Worm (Caenorhabditis elegans) whole organism, late embryonic: ENCODE data around the gene clec-210.

ENCODE experiments used
- C08G9.2 ChIP-seq: sonication (generic microtip); optimal IDR thresholded peaks from 2 replicates; lab custom pipeline; 2016; ENCODE audit warnings: mild to moderate bottlenecking, missing genetic modification characterization, moderate library complexity, missing compliant biosample characterization
- F13H6.1 ChIP-seq: sonication (generic microtip); optimal IDR thresholded peaks from 2 replicates; lab custom pipeline; 2016; ENCODE audit warnings: missing genetic modification characterization, missing compliant biosample characterization
- K02D7.2 ChIP-seq: sonication (generic microtip); optimal IDR thresholded peaks from 2 replicates; lab custom pipeline; 2017; ENCODE audit warnings: mild to moderate bottlenecking, missing genetic modification characterization, missing compliant biosample characterization
- K09A11.1 ChIP-seq: sonication (generic microtip); optimal IDR thresholded peaks from 2 replicates; lab custom pipeline; 2017; ENCODE audit warnings: antibody characterized with exemption, mild to moderate bottlenecking, missing genetic modification characterization, missing compliant biosample characterization; ENCODE audit not compliant: insufficient read depth
- ahr-1 ChIP-seq: sonication (generic microtip); optimal IDR thresholded peaks from 2 replicates; lab custom pipeline; 2016; ENCODE audit warnings: missing genetic modification characterization, missing compliant biosample characterization
- ceh-14 ChIP-seq: sonication (generic microtip); optimal IDR thresholded peaks from 2 replicates; lab custom pipeline; 2016; ENCODE audit warnings: missing genotype, missing genetic modification characterization, missing compliant biosample characterization
- ceh-18 ChIP-seq: sonication (generic microtip); optimal IDR thresholded peaks from 2 replicates; lab custom pipeline; 2016; ENCODE audit warnings: missing genetic modification characterization, missing compliant biosample characterization
- ceh-19 ChIP-seq: fragments of 200-800 bp; sonication (Bioruptor generic); optimal IDR thresholded peaks from 2 replicates; lab custom pipeline; 2018; ENCODE audit warnings: mild to moderate bottlenecking, missing genetic modification characterization, missing compliant biosample characterization
- ceh-22 ChIP-seq: sonication (generic microtip); optimal IDR thresholded peaks from 2 replicates; lab custom pipeline; 2017; ENCODE audit warnings: missing biosample characterization, missing genetic modification characterization
- ceh-24 ChIP-seq: sonication (generic microtip); optimal IDR thresholded peaks from 2 replicates; lab custom pipeline; 2016; ENCODE audit warnings: mild to moderate bottlenecking, missing genetic modification characterization, missing compliant biosample characterization
- ceh-31 ChIP-seq: sonication (generic microtip); optimal IDR thresholded peaks from 2 replicates; lab custom pipeline; 2016; ENCODE audit warnings: missing genetic modification characterization, missing compliant biosample characterization
- ceh-45 ChIP-seq: fragments of 200-800 bp; sonication (Bioruptor generic); IDR thresholded peaks from 2 replicates; pipeline ENCODE4 v1.3.6; 2022; ENCODE audit warnings: missing genetic modification reagents, missing genetic modification characterization, missing compliant biosample characterization
- ceh-48 ChIP-seq: sonication (generic microtip); optimal IDR thresholded peaks from 2 replicates; lab custom pipeline; 2016; ENCODE audit warnings: missing genetic modification characterization, inconsistent platforms, missing compliant biosample characterization
- ceh-6 ChIP-seq: fragments of 200-800 bp; sonication (Bioruptor generic); optimal IDR thresholded peaks from 2 replicates; lab custom pipeline; 2018; ENCODE audit warnings: mild to moderate bottlenecking, missing genetic modification characterization, missing compliant biosample characterization
- ceh-9 ChIP-seq: sonication (generic microtip); optimal IDR thresholded peaks from 2 replicates; lab custom pipeline; 2016; ENCODE audit warnings: mild to moderate bottlenecking, missing genetic modification characterization, inconsistent platforms, missing compliant biosample characterization
- che-1 ChIP-seq: sonication (generic microtip); optimal IDR thresholded peaks from 2 replicates; lab custom pipeline; 2016; ENCODE audit warnings: mild to moderate bottlenecking, missing genetic modification characterization, missing compliant biosample characterization
- dve-1 ChIP-seq: sonication (generic microtip); optimal IDR thresholded peaks from 2 replicates; lab custom pipeline; 2017; ENCODE audit warnings: antibody characterized with exemption, mild to moderate bottlenecking, missing genetic modification characterization, missing compliant biosample characterization
- elt-2 ChIP-seq: sonication (generic microtip); optimal IDR thresholded peaks from 2 replicates; lab custom pipeline; 2016; ENCODE audit warnings: missing genetic modification reagents, missing genetic modification characterization, missing compliant biosample characterization
- eyg-1 ChIP-seq: sonication (generic microtip); optimal IDR thresholded peaks from 2 replicates; lab custom pipeline; 2016; ENCODE audit warnings: missing genotype, missing genetic modification characterization, missing compliant biosample characterization
- fkh-6 ChIP-seq: sonication (generic microtip); optimal IDR thresholded peaks from 2 replicates; lab custom pipeline; 2016; ENCODE audit warnings: missing genetic modification characterization, missing compliant biosample characterization
- hlh-13 ChIP-seq: fragments of 200-800 bp; sonication (Bioruptor generic); optimal IDR thresholded peaks from 2 replicates; lab custom pipeline; 2018; ENCODE audit warnings: mild to moderate bottlenecking, missing genetic modification characterization, missing compliant biosample characterization
- hlh-30 ChIP-seq: sonication (generic microtip); optimal IDR thresholded peaks from 2 replicates; lab custom pipeline; 2017; ENCODE audit warnings: antibody characterized with exemption, missing genetic modification characterization, missing compliant biosample characterization; ENCODE audit not compliant: insufficient read depth
- hlh-6 ChIP-seq: sonication (generic microtip); optimal IDR thresholded peaks from 2 replicates; lab custom pipeline; 2016; ENCODE audit warnings: missing genotype, missing genetic modification characterization, missing compliant biosample characterization
- hlh-8 ChIP-seq: sonication (generic microtip); optimal IDR thresholded peaks from 2 replicates; lab custom pipeline; 2016; ENCODE audit warnings: missing genotype, missing genetic modification characterization, missing compliant biosample characterization
- lim-6 ChIP-seq: sonication (generic microtip); optimal IDR thresholded peaks from 2 replicates; lab custom pipeline; 2016; ENCODE audit warnings: missing genetic modification characterization, missing compliant biosample characterization
- lin-11 ChIP-seq: fragments of 200-800 bp; sonication (Bioruptor generic); optimal IDR thresholded peaks from 2 replicates; lab custom pipeline; 2018; ENCODE audit warnings: mild to moderate bottlenecking, missing genetic modification characterization, missing compliant biosample characterization
- mec-3 ChIP-seq: sonication (generic microtip); optimal IDR thresholded peaks from 2 replicates; lab custom pipeline; 2016; ENCODE audit warnings: borderline replicate concordance, missing genetic modification characterization, missing compliant biosample characterization
- nfya-1 ChIP-seq: sonication (generic microtip); optimal IDR thresholded peaks from 2 replicates; lab custom pipeline; 2017; ENCODE audit warnings: missing genetic modification characterization, mild to moderate bottlenecking, missing compliant biosample characterization, antibody characterized with exemption, moderate library complexity
- nhr-11 ChIP-seq: fragments of 150-350 bp; optimal IDR thresholded peaks from 2 replicates; lab custom pipeline; 2014; ENCODE audit warnings: missing biosample characterization, missing genetic modification characterization
- nhr-232 ChIP-seq: sonication (generic microtip); optimal IDR thresholded peaks from 2 replicates; lab custom pipeline; 2016; ENCODE audit warnings: missing genetic modification characterization, missing compliant biosample characterization
- odd-2 ChIP-seq: sonication (generic microtip); optimal IDR thresholded peaks from 2 replicates; lab custom pipeline; 2017; ENCODE audit warnings: antibody characterized with exemption, mild to moderate bottlenecking, missing genetic modification characterization, missing compliant biosample characterization
- pag-3 ChIP-seq: sonication (generic microtip); optimal IDR thresholded peaks from 2 replicates; lab custom pipeline; 2016; ENCODE audit warnings: missing compliant biosample characterization, missing genetic modification characterization, borderline replicate concordance
- pax-1 ChIP-seq: fragments of 150-350 bp; optimal IDR thresholded peaks from 2 replicates; lab custom pipeline; 2014; ENCODE audit warnings: missing biosample characterization, missing genetic modification characterization
- pros-1 ChIP-seq: fragments of 150-350 bp; optimal IDR thresholded peaks from 2 replicates; lab custom pipeline; 2014; ENCODE audit warnings: missing biosample characterization, missing genetic modification reagents, missing genetic modification characterization
- ref-2 ChIP-seq: sonication (generic microtip); optimal IDR thresholded peaks from 2 replicates; lab custom pipeline; 2016; ENCODE audit warnings: missing genetic modification characterization, missing compliant biosample characterization
- sdc-2 ChIP-seq: sonication (generic microtip); optimal IDR thresholded peaks from 2 replicates; lab custom pipeline; 2016; ENCODE audit warnings: missing genotype, missing genetic modification characterization, missing compliant biosample characterization
- sox-2 ChIP-seq: fragments of 200-800 bp; sonication (Bioruptor generic); IDR thresholded peaks from 2 replicates; pipeline ENCODE4 v1.3.6; 2022; ENCODE audit warnings: missing genetic modification reagents, missing genetic modification characterization, missing compliant biosample characterization
- sox-4 ChIP-seq: sonication (generic microtip); optimal IDR thresholded peaks from 2 replicates; lab custom pipeline; 2017; ENCODE audit warnings: mild to moderate bottlenecking, missing genetic modification characterization, inconsistent platforms, missing compliant biosample characterization
- ttx-3 ChIP-seq: sonication (generic microtip); optimal IDR thresholded peaks from 2 replicates; lab custom pipeline; 2016; ENCODE audit warnings: missing genetic modification reagents, missing genetic modification characterization, missing compliant biosample characterization
- unc-42 ChIP-seq: sonication (generic microtip); optimal IDR thresholded peaks from 2 replicates; lab custom pipeline; 2016; ENCODE audit warnings: missing genotype, missing genetic modification characterization, missing compliant biosample characterization
- unc-55 ChIP-seq: sonication (generic microtip); optimal IDR thresholded peaks from 2 replicates; lab custom pipeline; 2017; ENCODE audit warnings: missing biosample characterization, missing genetic modification reagents, missing genetic modification characterization
- unc-86 ChIP-seq: sonication (generic microtip); optimal IDR thresholded peaks from 2 replicates; lab custom pipeline; 2016; ENCODE audit warnings: missing genetic modification characterization, missing compliant biosample characterization

The clec-210 gene

DNA sequence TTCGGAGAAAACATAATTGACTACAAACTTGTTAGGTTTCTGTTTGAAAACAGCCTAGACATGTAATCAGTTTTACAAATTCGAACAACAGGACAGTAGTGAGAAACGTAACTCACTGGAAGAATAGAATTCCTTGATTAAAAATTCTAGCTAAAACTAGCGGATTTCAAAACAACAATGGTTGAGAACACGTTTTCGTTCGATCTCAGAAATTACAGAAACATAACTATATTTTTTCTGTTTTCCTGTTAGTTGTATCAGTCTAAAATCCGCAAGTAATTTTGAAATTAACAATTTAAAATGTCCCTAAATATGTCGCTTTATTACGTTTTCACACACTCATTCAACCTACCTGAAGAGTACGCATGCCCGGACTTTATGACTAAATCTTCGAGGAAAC, 31.9 kb upstream of the clec-210 start, which contains the start of gene srt-8:
Gene srt-8, plus strand, starts transcription at position 301 of the 400 bp plus-strand sequence.
- TF ChIP-seq F13H6.1 (tag; lab: Kevin White, UChicago), result no peak
- TF ChIP-seq ttx-3 (tag; lab: Kevin White, UChicago), result no peak
- TF ChIP-seq lim-6 (tag; lab: Kevin White, UChicago), result no peak
- no peak for TF ChIP-seq ceh-14 (tag; lab: Kevin White, UChicago)
- no peak for TF ChIP-seq ceh-48 (tag; lab: Kevin White, UChicago)
- TF ChIP-seq sdc-2 (tag; lab: Kevin White, UChicago), result no peak
- no peak for TF ChIP-seq fkh-6
- no peak for TF ChIP-seq hlh-6 (tag; lab: Kevin White, UChicago)
- TF ChIP-seq pros-1 (tag; lab: Kevin White, UChicago), result no peak
- TF ChIP-seq sox-4 (tag; lab: Kevin White, UChicago), result no peak
- TF ChIP-seq K02D7.2, result no peak
- no peak for TF ChIP-seq ahr-1 (tag; lab: Kevin White, UChicago)
- TF ChIP-seq ceh-19, result no peak

DNA sequence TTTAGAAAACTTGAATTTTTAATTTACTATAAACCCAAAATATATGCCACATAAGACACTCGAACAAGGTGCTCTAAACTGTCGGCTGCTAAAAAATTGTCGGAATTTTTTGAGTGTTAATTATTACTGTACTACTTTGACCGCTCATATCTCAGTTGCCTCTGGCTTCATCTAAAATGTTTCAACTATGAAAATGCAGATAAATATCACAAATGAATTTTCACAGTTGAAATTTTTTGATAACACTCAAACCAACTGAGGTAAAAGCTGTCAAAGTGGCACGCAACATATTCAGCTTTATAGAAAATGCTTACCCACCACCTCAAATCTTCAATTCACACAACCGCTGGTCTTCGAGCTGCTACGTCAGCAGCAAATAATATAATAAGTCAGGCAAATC, 29.4 kb upstream of the clec-210 start, which contains the start of gene acs-21:
Gene acs-21, plus strand, starts transcription at position 301 of the 400 bp plus-strand sequence.
- TF ChIP-seq ceh-31 (tag; lab: Kevin White, UChicago) (no peak), sox-2 (GFP tag; lab: Robert Waterston, UW) (no peak), ceh-18 (no peak), unc-55 (no peak)

DNA sequence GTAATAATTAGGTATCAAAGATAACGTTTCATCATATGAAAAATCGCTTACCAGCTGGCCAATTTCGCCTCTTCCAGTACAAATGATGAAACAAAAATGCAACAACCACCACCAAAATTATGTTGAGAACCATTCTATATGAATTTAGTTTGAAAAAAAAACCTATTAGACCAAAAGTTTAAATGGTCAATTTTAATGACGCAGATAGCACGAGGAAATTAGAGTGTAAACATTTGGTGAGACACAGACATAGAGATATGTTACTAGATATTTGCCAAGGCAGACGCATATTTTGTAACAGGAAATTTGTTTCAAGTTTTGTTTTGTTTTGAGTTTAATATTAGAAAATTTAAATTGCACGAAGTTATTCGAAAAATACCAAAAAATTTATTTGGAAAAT, 23.8 kb upstream of the clec-210 start, which contains the start of gene cyp-33C9:
Gene cyp-33C9, minus strand, starts transcription at position 211 of the 400 bp plus-strand sequence.
- TF ChIP-seq K09A11.1 (tag; lab: Kevin White, UChicago), result no peak
- TF ChIP-seq eyg-1, result no peak
- no peak for TF ChIP-seq ref-2 (tag; lab: Kevin White, UChicago)
- no peak for TF ChIP-seq nfya-1 (tag; lab: Kevin White, UChicago)
- TF ChIP-seq nhr-232, result no peak
- TF ChIP-seq C08G9.2, result no peak
- no peak for TF ChIP-seq ceh-31 (tag; lab: Kevin White, UChicago)
- no peak for TF ChIP-seq pag-3 (tag; lab: Kevin White, UChicago)
- TF ChIP-seq odd-2 (tag; lab: Kevin White, UChicago), result no peak
- no peak for TF ChIP-seq unc-42 (tag; lab: Kevin White, UChicago)
- TF ChIP-seq hlh-30 (tag; lab: Kevin White, UChicago), result no peak
- no peak for TF ChIP-seq ceh-18
- no peak for TF ChIP-seq hlh-13
- no peak for TF ChIP-seq elt-2
- no peak for TF ChIP-seq sdc-2 (tag; lab: Kevin White, UChicago)
- no peak for TF ChIP-seq K02D7.2
- TF ChIP-seq unc-86 (tag; lab: Kevin White, UChicago), result no peak
- no peak for TF ChIP-seq hlh-8 (tag; lab: Kevin White, UChicago)
- TF ChIP-seq che-1 (tag; lab: Kevin White, UChicago), result no peak
- no peak for TF ChIP-seq sox-2 (GFP tag; lab: Robert Waterston, UW)

DNA sequence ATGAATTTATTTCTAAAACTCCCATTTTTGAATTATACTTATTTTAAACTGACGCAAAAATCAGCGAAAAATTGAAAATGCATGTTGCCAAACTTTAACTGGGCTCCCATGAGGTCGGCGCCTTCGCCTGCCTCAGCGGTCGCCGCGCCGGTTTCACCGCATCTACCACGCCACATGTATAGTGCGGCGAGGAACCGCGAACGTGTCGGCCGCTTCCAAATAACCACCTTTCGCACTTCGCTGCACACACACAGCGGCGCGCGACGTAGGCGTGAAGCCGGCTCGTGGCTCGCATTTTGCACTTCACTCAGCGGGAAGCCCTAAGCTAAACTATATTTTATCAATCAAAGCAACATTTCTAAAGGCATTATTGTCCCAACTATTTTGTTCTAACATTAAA, 17.6 kb upstream of the clec-210 start:
- TF ChIP-seq ceh-24 (tag; lab: Kevin White, UChicago) (no peak), ceh-22 (no peak), ceh-14 (tag; lab: Kevin White, UChicago) (no peak), nhr-11 (tag; lab: Kevin White, UChicago) (no peak), ceh-6 (GFP tag; lab: Kevin White, UChicago) (no peak), hlh-8 (tag; lab: Kevin White, UChicago) (no peak), lin-11 (tag; lab: Kevin White, UChicago) (no peak), mec-3 (tag; lab: Kevin White, UChicago) (no peak), ref-2 (tag; lab: Kevin White, UChicago) (no peak), ceh-45 (GFP tag; lab: Robert Waterston, UW) (no peak), hlh-30 (tag; lab: Kevin White, UChicago) (no peak), sdc-2 (tag; lab: Kevin White, UChicago) (no peak), pax-1 (tag; lab: Kevin White, UChicago) (no peak), K09A11.1 (tag; lab: Kevin White, UChicago) (no peak), dve-1 (no peak), ceh-9 (no peak)
